Worm (Caenorhabditis elegans): ENCODE data around the gene cla-1.

DNA sequence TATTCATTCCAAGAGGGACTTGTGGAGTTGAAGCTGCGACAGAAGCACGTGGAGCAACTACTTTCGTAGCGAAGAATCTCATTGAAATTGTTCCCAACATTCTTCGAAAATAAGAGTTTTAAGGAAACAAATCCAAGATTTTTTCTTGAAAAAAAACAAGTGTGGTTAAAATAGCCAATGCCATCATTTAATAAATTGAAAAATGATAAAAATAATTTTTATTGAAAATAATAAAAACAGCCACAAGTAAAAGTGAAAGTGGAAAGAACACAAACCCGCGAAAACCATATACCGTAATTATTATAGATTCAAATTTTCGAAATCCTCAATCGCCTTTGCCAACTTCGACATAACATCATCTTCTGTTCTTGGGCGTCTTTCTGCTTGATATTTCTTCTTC, 57.4 kb downstream of the cla-1 start, which contains the start of gene hmg-5:
- TF ChIP-seq lin-13 (GFP tag; optimal IDR thresholded peaks at IDR 0.05), result no peak
- TF ChIP-seq unc-39 (tag; optimal IDR thresholded peaks at IDR 0.05), result no peak
- TF ChIP-seq cey-2 (tag; optimal IDR thresholded peaks at IDR 0.05; ENCODE audit: borderline replicate concordance, insufficient read depth), result no peak
- TF ChIP-seq mxl-2 (GFP tag; conservative IDR thresholded peaks at IDR 0.05), result no peak
- TF ChIP-seq egl-27 (tag; optimal IDR thresholded peaks at IDR 0.05), result no peak
- no peak for TF ChIP-seq unc-62 (GFP tag; optimal IDR thresholded peaks at IDR 0.05 in 1 of 2)
- no peak for TF ChIP-seq unc-62 (tag; optimal IDR thresholded peaks at IDR 0.05)
- TF ChIP-seq lsy-2 (tag; optimal IDR thresholded peaks at IDR 0.05), result no peak
- no peak for TF ChIP-seq skn-1 (tag; optimal IDR thresholded peaks at IDR 0.05)
- TF ChIP-seq ceh-28 (tag; optimal IDR thresholded peaks at IDR 0.05), result no peak

Data from whole organism, L4 larva.